Worm (Caenorhabditis elegans): ENCODE measurements around the gene C10C5.4.

C10C5.4 gene

DNA sequence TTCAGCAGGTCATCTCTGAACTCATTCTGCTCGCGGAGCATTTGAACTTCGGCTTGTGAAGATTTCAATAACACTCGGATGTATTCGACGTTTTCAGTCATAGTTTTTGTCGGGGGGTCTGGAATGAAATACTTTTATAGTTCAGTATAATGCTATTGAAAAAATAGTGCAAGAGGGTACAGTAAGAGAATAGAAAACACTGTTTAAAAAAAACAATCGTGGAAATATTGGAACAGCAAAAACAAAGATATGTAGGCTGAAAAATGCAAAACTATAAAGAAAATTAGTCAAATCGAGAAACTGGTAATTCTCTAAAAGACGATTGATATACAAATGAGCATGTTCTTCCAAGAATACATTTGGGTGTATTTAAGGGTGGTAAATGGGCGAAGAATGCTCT lies 29.7 kb downstream of the C10C5.4 start, which contains the start of gene F56D5.5:
Gene F56D5.5 (minus strand): TSS at position 101 of the 400 bp plus-strand sequence.
- TF ChIP-seq ZK337.2 (GFP tag; IDR thresholded peaks at IDR 0.05) (no peak), lir-3 (tag; optimal IDR thresholded peaks at IDR 0.05) (no peak), aly-2 (tag; optimal IDR thresholded peaks at IDR 0.05) (no peak), lin-38 (GFP tag; IDR thresholded peaks at IDR 0.05) (no peak), cey-2 (tag; optimal IDR thresholded peaks at IDR 0.05; ENCODE audit: borderline replicate concordance, insufficient read depth) (no peak), mes-2 (tag; optimal IDR thresholded peaks at IDR 0.05; ENCODE audit: poor library complexity, severe bottlenecking) (no peak), ceh-32 (tag; optimal IDR thresholded peaks at IDR 0.05; ENCODE audit: poor library complexity) (no peak), unc-130 (GFP tag; optimal IDR thresholded peaks at IDR 0.05) (no peak), F26F4.8 (GFP tag; conservative IDR thresholded peaks at IDR 0.05) (no peak)

DNA sequence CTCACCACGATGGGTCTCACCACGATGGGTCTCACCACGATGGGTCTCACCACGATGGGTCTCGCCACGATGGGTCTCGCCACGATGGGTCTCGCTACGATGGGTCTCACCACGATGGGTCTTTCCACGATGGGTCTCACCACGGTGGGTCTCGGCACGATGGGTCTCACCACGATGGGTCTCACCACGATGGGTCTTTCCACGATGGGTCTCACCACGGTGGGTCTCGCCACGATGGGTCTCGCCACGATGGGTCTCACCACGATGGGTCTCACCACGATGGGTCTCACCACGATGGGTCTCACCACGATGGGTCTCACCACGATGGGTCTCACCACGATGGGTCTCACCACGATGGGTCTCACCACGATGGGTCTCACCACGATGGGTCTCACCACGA lies 32.4 kb downstream of the C10C5.4 start:
- TF ChIP-seq set-16 (GFP tag; IDR thresholded peaks at IDR 0.05), result peak; percentile 59; the same call in 1 of the 2 replicates
- 0 out of 2 replicates have a peak, but pooled peaks have one; percentile 22 for TF ChIP-seq lim-7 (GFP tag; IDR thresholded peaks at IDR 0.05)

DNA sequence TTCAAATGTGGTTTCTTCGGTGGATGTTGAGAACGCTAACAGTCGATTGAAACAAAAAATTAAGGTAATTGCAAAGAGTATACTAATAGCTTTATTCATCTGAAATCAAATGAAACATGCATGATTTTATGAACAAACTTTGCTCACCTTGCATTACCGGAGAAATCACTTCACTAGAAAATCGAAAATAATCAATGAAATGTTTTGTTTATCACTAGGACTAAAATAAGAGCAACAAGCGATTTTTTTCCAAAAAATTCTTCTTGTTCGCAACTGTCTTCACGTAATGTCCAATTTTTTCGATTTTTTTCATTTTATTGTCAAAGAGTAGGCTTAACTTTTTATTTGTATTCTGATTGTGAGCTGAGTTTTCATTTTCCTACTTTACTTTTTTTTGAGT lies 44.1 kb downstream of the C10C5.4 start, which contains the start of gene F56D5.9:
Gene F56D5.9 (minus strand): TSS at position 101 of the 400 bp plus-strand sequence.
- TF ChIP-seq nhr-237 (tag; optimal IDR thresholded peaks at IDR 0.05), result no peak
- TF ChIP-seq vab-7 (GFP tag; IDR thresholded peaks at IDR 0.05), result no peak
- TF ChIP-seq lim-7 (GFP tag; IDR thresholded peaks at IDR 0.05), result no peak
- TF ChIP-seq spr-1 (tag; optimal IDR thresholded peaks at IDR 0.05), result no peak
- no peak for TF ChIP-seq ceh-62 (tag; optimal IDR thresholded peaks at IDR 0.05)
- no peak for TF ChIP-seq dve-1 (tag; optimal IDR thresholded peaks at IDR 0.05; ENCODE audit: insufficient read depth)

DNA sequence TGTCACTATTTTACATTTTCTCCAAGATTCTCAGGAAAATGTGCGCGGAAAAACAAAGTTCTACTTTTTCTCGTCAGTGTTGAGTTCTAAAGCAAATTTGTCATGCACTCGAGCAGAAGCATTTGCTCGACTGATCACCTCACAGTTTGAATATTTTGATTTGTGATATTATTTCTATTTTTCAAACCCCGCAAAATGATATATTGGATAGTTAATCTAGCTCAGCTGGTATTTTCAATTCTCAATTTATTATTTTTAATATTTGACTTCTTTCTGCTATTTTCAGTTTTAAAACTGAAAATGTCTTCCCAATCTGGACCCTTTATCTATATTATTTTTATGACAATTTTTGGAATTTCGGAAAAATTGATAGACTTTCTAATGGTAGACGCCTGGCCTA lies 44.7 kb downstream of the C10C5.4 start, which contains the start of gene srxa-2:
Gene srxa-2 (plus strand): TSS at position 301 of the 400 bp plus-strand sequence.
- no peak for TF ChIP-seq mep-1 (tag; optimal IDR thresholded peaks at IDR 0.05)
- TF ChIP-seq D1046.2 (GFP tag; IDR thresholded peaks at IDR 0.05), result no peak
- no peak for TF ChIP-seq F44E2.7 (GFP tag; IDR thresholded peaks at IDR 0.05)
- TF ChIP-seq cey-2 (tag; optimal IDR thresholded peaks at IDR 0.05; ENCODE audit: borderline replicate concordance, insufficient read depth), result no peak
- no peak for TF ChIP-seq nhr-25 (tag; optimal IDR thresholded peaks at IDR 0.05; ENCODE audit: borderline replicate concordance, insufficient read depth)
- TF ChIP-seq F49E8.2 (tag; optimal IDR thresholded peaks at IDR 0.05; ENCODE audit: borderline replicate concordance), result no peak
- TF ChIP-seq nhr-102 (tag; optimal IDR thresholded peaks at IDR 0.05), result no peak
- no peak for TF ChIP-seq dmd-9 (GFP tag; IDR thresholded peaks at IDR 0.05)
- TF ChIP-seq nhr-77 (tag; optimal IDR thresholded peaks at IDR 0.05), result no peak
- TF ChIP-seq ama-1 (optimal IDR thresholded peaks at IDR 0.05), result no peak
- no peak for TF ChIP-seq mes-2 (tag; optimal IDR thresholded peaks at IDR 0.05; ENCODE audit: poor library complexity, severe bottlenecking)
- no peak for TF ChIP-seq php-3 (GFP tag; IDR thresholded peaks at IDR 0.05)
- no peak for TF ChIP-seq ztf-7 (tag; optimal IDR thresholded peaks at IDR 0.05)
- TF ChIP-seq pha-4 (GFP tag; IDR thresholded peaks at IDR 0.05), result no peak
- TF ChIP-seq pha-4 (tag; optimal IDR thresholded peaks at IDR 0.05), result no peak

DNA sequence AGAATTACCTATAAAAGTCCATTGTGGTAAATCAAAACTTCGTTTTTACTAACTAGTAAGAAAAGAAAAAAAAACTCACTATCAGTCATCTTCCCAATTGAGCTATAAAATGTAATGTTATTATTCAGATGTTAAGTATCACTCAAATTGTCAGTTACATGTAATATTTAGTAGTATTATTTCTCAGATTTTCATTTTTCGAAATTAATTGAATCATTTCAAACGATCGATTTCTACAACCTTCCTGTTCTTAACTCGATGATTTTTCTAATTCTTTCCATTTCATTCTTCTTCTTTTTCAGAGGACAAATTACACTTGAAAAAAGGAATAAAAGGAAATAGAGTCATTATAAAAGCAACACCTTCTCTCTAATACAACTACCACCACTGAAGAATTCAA lies 49.6 kb downstream of the C10C5.4 start, which contains the start of gene F59B8.1:
Gene F59B8.1 (plus strand): TSS at position 301 of the 400 bp plus-strand sequence.
- no peak for TF ChIP-seq mdl-1 (tag; optimal IDR thresholded peaks at IDR 0.05)
- no peak for TF ChIP-seq spr-1 (tag; optimal IDR thresholded peaks at IDR 0.05)
- TF ChIP-seq mdt-29 (GFP tag; IDR thresholded peaks at IDR 0.05), result no peak
- TF ChIP-seq hlh-11 (tag; optimal IDR thresholded peaks at IDR 0.05), result no peak
- TF ChIP-seq rbr-2 (tag; optimal IDR thresholded peaks at IDR 0.05), result no peak
- no peak for TF ChIP-seq hmg-1.1 (GFP tag; IDR thresholded peaks at IDR 0.05)
- TF ChIP-seq php-3 (GFP tag; IDR thresholded peaks at IDR 0.05), result no peak
- no peak for TF ChIP-seq aha-1 (tag)
- TF ChIP-seq nhr-10 (tag; optimal IDR thresholded peaks at IDR 0.05), result no peak
- no peak for TF ChIP-seq ceh-32 (tag; optimal IDR thresholded peaks at IDR 0.05; ENCODE audit: poor library complexity)

Data from whole organism, L4 larva.